Worm (Caenorhabditis elegans) whole organism, L1 larva: ENCODE measurements around the gene pitr-1.

Experiments
- ceh-63 ChIP-seq: fragments of 200-800 bp; sonication (Bioruptor generic); optimal IDR thresholded peaks from 2 replicates; lab custom pipeline; 2018; ENCODE audit warnings: mild to moderate bottlenecking, missing genetic modification characterization, missing compliant biosample characterization
- ceh-88 ChIP-seq: fragments of 200-800 bp; sonication (Bioruptor generic); IDR thresholded peaks from 2 replicates; pipeline ENCODE4 v1.3.6; 2022; ENCODE audit warnings: missing genetic modification characterization, missing compliant biosample characterization
- lin-35 ChIP-seq, 2 experiments: fragments of 150-350 bp; optimal IDR thresholded peaks; 2 replicates each; lab custom pipeline; 2014; ENCODE audit warnings: missing biosample characterization in 2 of 2, missing genetic modification characterization in 2 of 2, missing genetic modification reagents in 2 of 2
- nhr-28 ChIP-seq: fragments of 150-350 bp; optimal IDR thresholded peaks from 2 replicates; lab custom pipeline; 2014; ENCODE audit warnings: missing biosample characterization, missing genetic modification characterization

DNA sequence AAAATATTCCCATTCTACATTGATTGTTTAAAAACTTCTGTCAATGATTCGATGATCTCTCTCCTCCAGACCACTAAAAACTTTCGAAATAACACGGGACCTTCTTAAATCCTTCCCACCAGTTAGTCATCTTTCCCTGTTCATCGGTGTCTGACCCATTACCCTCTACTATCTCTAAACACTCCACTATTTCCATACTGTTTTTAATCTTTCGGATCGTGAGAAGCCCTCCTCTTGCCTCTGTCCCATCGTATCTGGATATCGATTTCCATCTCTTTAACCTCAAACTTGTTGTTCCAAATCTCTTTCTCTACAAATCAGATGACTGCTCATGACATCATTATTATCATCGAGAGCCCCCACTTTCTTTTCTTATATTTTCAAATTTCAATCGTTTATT is 34.5 kb downstream of the pitr-1 start:
- TF ChIP-seq ceh-88 (GFP tag; lab: Robert Waterston, UW) (no peak), lin-35 (GFP tag; optimal IDR thresholded peaks at IDR 0.05; lab: Kevin White, UChicago) (no peak), nhr-28 (tag; lab: Kevin White, UChicago) (no peak), ceh-63 (GFP tag; lab: Kevin White, UChicago) (no peak)
